Fruit fly (Drosophila melanogaster): ENCODE results near the gene CG1090.

The CG1090 gene

DNA sequence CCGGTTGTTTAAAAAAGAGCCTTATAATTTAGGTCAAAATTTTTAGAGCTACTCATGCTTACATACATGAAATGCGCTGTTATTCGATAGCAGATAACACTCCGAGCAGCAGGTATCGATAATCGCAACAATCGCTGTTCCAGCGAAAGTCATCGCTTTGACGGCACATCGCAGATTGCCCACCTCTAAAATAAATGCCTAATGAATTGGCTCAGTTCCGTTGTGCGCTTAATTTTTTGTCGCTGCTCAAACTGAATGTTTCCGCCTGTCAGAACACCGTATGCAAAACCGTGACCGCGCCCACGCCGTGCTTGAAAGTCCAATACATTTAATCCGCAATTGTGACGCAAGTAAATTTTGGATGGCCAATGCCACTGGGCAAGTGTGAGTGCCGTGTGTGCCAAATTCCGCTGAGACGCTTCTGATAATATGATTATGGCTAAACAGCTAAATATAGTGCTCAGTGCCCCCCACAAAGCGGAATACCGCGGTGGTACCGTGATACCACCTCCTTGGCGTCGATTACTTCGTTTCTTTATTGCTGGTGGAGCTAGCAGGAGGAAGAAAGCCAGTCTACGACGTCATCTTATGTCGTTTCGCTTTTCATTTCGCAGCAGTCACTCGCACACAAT, 40.1 kb upstream of the CG1090 start, which contains the start of gene CG9795 (continued):
- TF ChIP-seq CG17361 (GFP tag; IDR thresholded peaks at IDR 0.05) (no peak), CG17912 (GFP tag; optimal IDR thresholded peaks at IDR 0.05) (no peak), CG4707 (GFP tag; optimal IDR thresholded peaks at IDR 0.05) (peak; percentile 9), ap (GFP tag; IDR thresholded peaks at IDR 0.05) (no peak), fd64A (GFP tag; optimal IDR thresholded peaks at IDR 0.05) (no peak), fd96Cb (tag; optimal IDR thresholded peaks at IDR 0.05) (no peak), onecut (GFP tag; IDR thresholded peaks at IDR 0.05) (no peak), crc (GFP tag; optimal IDR thresholded peaks at IDR 0.05) (peak; percentile 20), CG33213 (GFP tag; optimal IDR thresholded peaks at IDR 0.05) (peak; percentile 56), CG32772 (GFP tag; IDR thresholded peaks at IDR 0.05) (no peak), pb (GFP tag; optimal IDR thresholded peaks at IDR 0.05) (no peak), CG13775 (GFP tag; optimal IDR thresholded peaks at IDR 0.05) (no peak), al (GFP tag; IDR thresholded peaks at IDR 0.05) (no peak), usp (GFP tag; optimal IDR thresholded peaks at IDR 0.05) (no peak), knrl (GFP tag; IDR thresholded peaks at IDR 0.05; ENCODE audit: partially characterized antibody) (peak; percentile 79), CG3995 (GFP tag; optimal IDR thresholded peaks at IDR 0.05) (peak; percentile 85), CG42726 (GFP tag; IDR thresholded peaks at IDR 0.05; ENCODE audit: partially characterized antibody) (peak; percentile 61; the same call in 1 of the 2 replicates), Lhr (GFP tag; optimal IDR thresholded peaks at IDR 0.05) (peak; percentile 46), CG6854 (GFP tag; optimal IDR thresholded peaks at IDR 0.05) (peak; percentile 20), CG16813 (GFP tag; IDR thresholded peaks at IDR 0.05; ENCODE audit: partially characterized antibody) (peak; percentile 89), gcm2 (GFP tag; optimal IDR thresholded peaks at IDR 0.05) (no peak), dm (GFP tag; optimal IDR thresholded peaks at IDR 0.05) (peak; percentile 39), CG6272 (GFP tag; IDR thresholded peaks at IDR 0.05) (no peak), abd-A (tag; optimal IDR thresholded peaks at IDR 0.05) (no peak), CG10321 (GFP tag; IDR thresholded peaks at IDR 0.05) (no peak), pros (GFP tag; optimal IDR thresholded peaks at IDR 0.05) (no peak), Mes4 (GFP tag; optimal IDR thresholded peaks at IDR 0.05) (no peak), CG10274 (GFP tag; optimal IDR thresholded peaks at IDR 0.05) (no peak), hth (optimal IDR thresholded peaks at IDR 0.05) (no peak), sna (GFP tag; IDR thresholded peaks at IDR 0.05; ENCODE audit: partially characterized antibody) (peak; percentile 89), eyg (GFP tag; optimal IDR thresholded peaks at IDR 0.05) (no peak), da (GFP tag; optimal IDR thresholded peaks at IDR 0.05) (no peak), Mrtf (GFP tag; IDR thresholded peaks at IDR 0.05) (no peak), sisA (GFP tag; IDR thresholded peaks at IDR 0.05) (no peak), esg (GFP tag; conservative IDR thresholded peaks at IDR 0.05) (no peak), CG31365 (tag; optimal IDR thresholded peaks at IDR 0.05) (no peak), Neu2 (GFP tag; optimal IDR thresholded peaks at IDR 0.05; ENCODE audit: borderline replicate concordance) (no peak), CG14667 (GFP tag; IDR thresholded peaks at IDR 0.05) (no peak), C15 (GFP tag; IDR thresholded peaks at IDR 0.05) (no peak), Ravus (GFP tag; IDR thresholded peaks at IDR 0.05) (no peak), CG30431 (GFP tag; optimal IDR thresholded peaks at IDR 0.05) (no peak), Dad (GFP tag; optimal IDR thresholded peaks at IDR 0.05) (no peak), Dbx (GFP tag; IDR thresholded peaks at IDR 0.05) (no peak), bsh (GFP tag; optimal IDR thresholded peaks at IDR 0.05) (no peak), grn (GFP tag; optimal IDR thresholded peaks at IDR 0.05) (no peak), Spps (tag; optimal IDR thresholded peaks at IDR 0.05) (no peak), CG32532 (GFP tag; IDR thresholded peaks at IDR 0.05) (peak; percentile 63), CG6254 (GFP tag; optimal IDR thresholded peaks at IDR 0.05) (peak; percentile 1), Gsc (GFP tag; IDR thresholded peaks at IDR 0.05) (no peak), cas (GFP tag; IDR thresholded peaks at IDR 0.05) (no peak), CG1832 (GFP tag; optimal IDR thresholded peaks at IDR 0.05) (no peak), chm (GFP tag; IDR thresholded peaks at IDR 0.05) (no peak)

Data from whole organism, embryonic.